Worm (Caenorhabditis elegans) whole organism, L3 larva: ENCODE data around the gene F08F3.4.
A peak's percentile ranks its signal among the peaks of the same experiment; 100 is the strongest.

ENCODE experiments used
- ZK546.5 ChIP-seq: sonication (generic microtip); optimal IDR thresholded peaks from 2 replicates; lab custom pipeline; 2017; ENCODE audit warnings: missing biosample characterization, missing genetic modification characterization
- aly-2 ChIP-seq: fragments of 150-350 bp; optimal IDR thresholded peaks from 2 replicates; lab custom pipeline; 2014; ENCODE audit warnings: missing biosample characterization, missing genetic modification characterization
- ama-1 ChIP-seq: fragments of 150-350 bp; optimal IDR thresholded peaks from 2 replicates; lab custom pipeline; 2018
- ceh-82 ChIP-seq: fragments of 150-350 bp; optimal IDR thresholded peaks from 2 replicates; lab custom pipeline; 2014; ENCODE audit warnings: missing biosample characterization, missing genetic modification characterization
- fkh-10 ChIP-seq: sonication (generic microtip); optimal IDR thresholded peaks from 2 replicates; lab custom pipeline; 2017; ENCODE audit warnings: missing biosample characterization, missing genetic modification reagents, missing genetic modification characterization
- nhr-25 ChIP-seq: sonication (generic microtip); optimal IDR thresholded peaks from 2 replicates; lab custom pipeline; 2017; ENCODE audit warnings: missing biosample characterization, missing genetic modification characterization
- nhr-28 ChIP-seq: fragments of 150-350 bp; optimal IDR thresholded peaks from 2 replicates; lab custom pipeline; 2014; ENCODE audit warnings: missing biosample characterization, missing genetic modification characterization
- nhr-43 ChIP-seq: sonication (generic microtip); optimal IDR thresholded peaks from 2 replicates; lab custom pipeline; 2016; ENCODE audit warnings: mild to moderate bottlenecking, missing genetic modification characterization, missing compliant biosample characterization; ENCODE audit not compliant: poor library complexity, severe bottlenecking
- pha-4 ChIP-seq: fragments of 150-350 bp; optimal IDR thresholded peaks from 2 replicates; lab custom pipeline; 2014; ENCODE audit warnings: missing biosample characterization, missing genetic modification reagents, missing genetic modification characterization
- pqm-1 ChIP-seq: fragments of 150-350 bp; optimal IDR thresholded peaks from 2 replicates; lab custom pipeline; 2017; ENCODE audit warnings: missing biosample characterization, missing genetic modification characterization, inconsistent platforms
- sea-2 ChIP-seq: fragments of 150-350 bp; sonication (generic microtip); optimal IDR thresholded peaks from 4 replicates; lab custom pipeline; 2014; ENCODE audit warnings: missing biosample characterization, missing genetic modification reagents, missing genetic modification characterization
- tbx-2 ChIP-seq: sonication (generic microtip); optimal IDR thresholded peaks from 2 replicates; lab custom pipeline; 2016; ENCODE audit warnings: mild to moderate bottlenecking, missing genetic modification characterization, missing compliant biosample characterization

ce11 chrV:5412808-5413405, 2.2 kb downstream of the F08F3.4 start, which contains the start of gene F08F3.10:
- no peak for TF ChIP-seq fkh-10
- no peak for TF ChIP-seq pha-4 (tag; lab: Kevin White, UChicago)
- TF ChIP-seq aly-2 (tag; lab: Kevin White, UChicago) = no peak
- TF ChIP-seq sea-2 (GFP tag; lab: Kevin White, UChicago) = no peak
- no peak for TF ChIP-seq nhr-25 (tag; lab: Kevin White, UChicago)
- no peak for TF ChIP-seq tbx-2 (tag; lab: Kevin White, UChicago)
- no peak for TF ChIP-seq nhr-43
- no peak for TF ChIP-seq ceh-82 (tag; lab: Kevin White, UChicago)
- TF ChIP-seq ama-1 (lab: Kevin White, UChicago) = peak; percentile 49
- TF ChIP-seq nhr-28 (tag; lab: Kevin White, UChicago) = no peak
- TF ChIP-seq ZK546.5 = no peak
- TF ChIP-seq pqm-1 = no peak
